Fruit fly (Drosophila melanogaster) whole organism, embryonic: ENCODE data around the gene CG1909.

ENCODE experiments used
- Bdp1 ChIP-seq: fragments of 200-800 bp; sonication (Bioruptor generic); optimal IDR thresholded peaks from 3 replicates; lab custom pipeline; 2016; ENCODE audit warnings: missing biosample characterization, missing genetic modification characterization
- BtbVII ChIP-seq: fragments of 200-800 bp; sonication (Bioruptor generic); optimal IDR thresholded peaks from 3 replicates; lab custom pipeline; 2017; ENCODE audit warnings: missing biosample characterization, mild to moderate bottlenecking, missing genetic modification characterization
- C15 ChIP-seq: fragments of 200-800 bp; sonication (Bioruptor generic); IDR thresholded peaks from 3 replicates; pipeline ENCODE4 v1.3.6; 2022; ENCODE audit warnings: missing biosample characterization, missing genetic modification characterization
- CG10147 ChIP-seq: fragments of 200-800 bp; sonication (Bioruptor generic); optimal IDR thresholded peaks from 2 replicates; lab custom pipeline; 2019; ENCODE audit warnings: missing biosample characterization, mild to moderate bottlenecking, missing genetic modification characterization, moderate library complexity
- CG1024 ChIP-seq: fragments of 200-800 bp; sonication (Bioruptor generic); IDR thresholded peaks from 2 replicates; pipeline ENCODE4 v1.3.6; 2022; ENCODE audit warnings: missing biosample characterization, missing genetic modification characterization
- CG13624 ChIP-seq: fragments of 200-800 bp; sonication (Bioruptor generic); optimal IDR thresholded peaks from 2 replicates; lab custom pipeline; 2016; ENCODE audit warnings: missing biosample characterization, missing genetic modification characterization
- CG14710 ChIP-seq: fragments of 200-800 bp; sonication (Bioruptor generic); optimal IDR thresholded peaks from 3 replicates; lab custom pipeline; 2019; ENCODE audit warnings: missing biosample characterization, mild to moderate bottlenecking, missing genetic modification characterization, moderate library complexity
- CG15696 ChIP-seq: fragments of 200-800 bp; sonication (Bioruptor generic); optimal IDR thresholded peaks from 2 replicates; lab custom pipeline; 2019; ENCODE audit warnings: missing biosample characterization, mild to moderate bottlenecking, missing genetic modification characterization, moderate library complexity
- CG17359 ChIP-seq: fragments of 200-800 bp; sonication (Bioruptor generic); optimal IDR thresholded peaks from 3 replicates; lab custom pipeline; 2018; ENCODE audit warnings: missing biosample characterization, mild to moderate bottlenecking, missing genetic modification characterization, moderate library complexity
- CG17802 ChIP-seq: fragments of 200-800 bp; sonication (Bioruptor generic); optimal IDR thresholded peaks from 2 replicates; lab custom pipeline; 2018; ENCODE audit warnings: missing biosample characterization, mild to moderate bottlenecking, missing genetic modification characterization, moderate library complexity
- CG2116 ChIP-seq: fragments of 200-800 bp; sonication (Bioruptor generic); optimal IDR thresholded peaks from 3 replicates; lab custom pipeline; 2018; ENCODE audit warnings: missing biosample characterization, mild to moderate bottlenecking, missing genetic modification characterization
- CG2712 ChIP-seq: fragments of 200-800 bp; optimal IDR thresholded peaks from 3 replicates; lab custom pipeline; 2019; ENCODE audit warnings: missing biosample characterization, mild to moderate bottlenecking, missing genetic modification characterization, moderate library complexity
- CG34376 ChIP-seq: fragments of 200-800 bp; sonication (Bioruptor generic); optimal IDR thresholded peaks from 2 replicates; lab custom pipeline; 2018; ENCODE audit warnings: missing biosample characterization, mild to moderate bottlenecking, missing genetic modification characterization
- CG3995 ChIP-seq: fragments of 200-800 bp; sonication (Bioruptor generic); optimal IDR thresholded peaks from 3 replicates; lab custom pipeline; 2016; ENCODE audit warnings: missing biosample characterization, missing genetic modification characterization
- CG8290 ChIP-seq, 3 experiments: fragments of 200-800 bp; sonication (Bioruptor generic); optimal IDR thresholded peaks; 2 replicates each; lab custom pipeline; 2016 to 2019; ENCODE audit warnings: missing biosample characterization in 3 of 3, missing genetic modification characterization in 3 of 3, mild to moderate bottlenecking in 2 of 3, moderate library complexity in 1 of 3
- Dfd ChIP-seq, 2 experiments: fragments of >200 bp; optimal IDR thresholded peaks; 2 replicates each; lab custom pipeline; 2017; ENCODE audit warnings: missing biosample characterization in 2 of 2, missing genetic modification characterization in 2 of 2
- Elba2 ChIP-seq: fragments of 200-800 bp; sonication (Bioruptor generic); optimal IDR thresholded peaks from 3 replicates; lab custom pipeline; 2016; ENCODE audit warnings: missing biosample characterization, missing genetic modification characterization
- Pdp1 ChIP-seq, 2 experiments: fragments of 200-800 bp; sonication (Bioruptor generic); optimal IDR thresholded peaks; 3 replicates each; lab custom pipeline; 2016; ENCODE audit warnings: missing biosample characterization in 2 of 2, missing genetic modification characterization in 2 of 2, mild to moderate bottlenecking in 1 of 2, moderate library complexity in 1 of 2
- Sry-β ChIP-seq: fragments of 200-800 bp; sonication (Bioruptor generic); optimal IDR thresholded peaks from 2 replicates; lab custom pipeline; 2018; ENCODE audit warnings: missing biosample characterization, mild to moderate bottlenecking, missing genetic modification characterization, moderate library complexity
- Sry-δ ChIP-seq: fragments of 200-800 bp; sonication (Bioruptor generic); optimal IDR thresholded peaks from 2 replicates; lab custom pipeline; 2016; ENCODE audit warnings: missing biosample characterization, missing genetic modification characterization
- Stat92E ChIP-seq, 3 experiments: fragments of >200 bp in 2 of 3; fragments of 200-800 bp in 1 of 3; sonication (Bioruptor generic) in 1 of 3; optimal IDR thresholded peaks; 2 replicates each; lab custom pipeline; 2017 to 2019; ENCODE audit warnings: missing biosample characterization in 3 of 3, missing genetic modification characterization in 3 of 3, mild to moderate bottlenecking in 1 of 3, moderate library complexity in 1 of 3
- Usf ChIP-seq: fragments of 200-800 bp; sonication (Bioruptor generic); optimal IDR thresholded peaks from 2 replicates; lab custom pipeline; 2017; ENCODE audit warnings: missing genotype, missing biosample characterization, missing genetic modification characterization
- Xbp1 ChIP-seq: fragments of 200-800 bp; sonication (Bioruptor generic); optimal IDR thresholded peaks from 3 replicates; lab custom pipeline; 2016; ENCODE audit warnings: missing biosample characterization, mild to moderate bottlenecking, missing genetic modification characterization
- ara ChIP-seq: fragments of 200-800 bp; sonication (Bioruptor generic); IDR thresholded peaks from 2 replicates; pipeline ENCODE4 v1.3.6; 2022; ENCODE audit warnings: missing biosample characterization, missing genetic modification characterization
- dmrt11E ChIP-seq: fragments of 200-800 bp; sonication (Bioruptor generic); optimal IDR thresholded peaks from 3 replicates; lab custom pipeline; 2018; ENCODE audit warnings: missing biosample characterization, mild to moderate bottlenecking, missing genetic modification characterization, moderate library complexity
- ftz-f1 ChIP-seq: fragments of 200-800 bp; sonication (Bioruptor generic); optimal IDR thresholded peaks from 2 replicates; lab custom pipeline; 2016; ENCODE audit warnings: missing biosample characterization, missing genetic modification characterization
- gem ChIP-seq: fragments of 200-800 bp; sonication (Bioruptor generic); optimal IDR thresholded peaks from 2 replicates; lab custom pipeline; 2019; ENCODE audit warnings: missing biosample characterization, mild to moderate bottlenecking, missing genetic modification characterization, moderate library complexity
- gfzf ChIP-seq: fragments of 200-800 bp; sonication (Bioruptor generic); optimal IDR thresholded peaks from 2 replicates; lab custom pipeline; 2016; ENCODE audit warnings: missing biosample characterization, mild to moderate bottlenecking, missing genetic modification characterization, moderate library complexity
- ham ChIP-seq: fragments of 200-800 bp; sonication (Bioruptor generic); IDR thresholded peaks from 2 replicates; pipeline ENCODE4 v1.3.6; 2022; ENCODE audit warnings: missing biosample characterization, missing genetic modification characterization
- insv ChIP-seq, 2 experiments: fragments of 200-800 bp; sonication (Bioruptor generic); optimal IDR thresholded peaks; 3 replicates each; lab custom pipeline; 2016 to 2018; ENCODE audit warnings: missing biosample characterization in 2 of 2, missing genetic modification characterization in 2 of 2
- kah ChIP-seq: fragments of 200-800 bp; sonication (Bioruptor generic); optimal IDR thresholded peaks from 2 replicates; lab custom pipeline; 2018; ENCODE audit warnings: missing biosample characterization, mild to moderate bottlenecking, missing genetic modification characterization
- lab ChIP-seq: fragments of 200-800 bp; sonication (Bioruptor generic); optimal IDR thresholded peaks from 3 replicates; lab custom pipeline; 2017; ENCODE audit warnings: missing biosample characterization, missing genetic modification characterization, mild to moderate bottlenecking, moderate library complexity, missing genetic modification reagents
- lbe ChIP-seq: fragments of 200-800 bp; sonication (Bioruptor generic); optimal IDR thresholded peaks from 2 replicates; lab custom pipeline; 2016; ENCODE audit warnings: missing biosample characterization, mild to moderate bottlenecking, missing genetic modification characterization
- lov ChIP-seq, 2 experiments: fragments of 200-800 bp in 1 of 2; fragments of >200 bp in 1 of 2; sonication (Bioruptor generic) in 1 of 2; IDR thresholded peaks in 1 of 2; optimal IDR thresholded peaks in 1 of 2; 2 replicates in 1 of 2; 3 replicates in 1 of 2; pipeline versions ENCODE4 v1.3.6 to Lab custom; 2017 to 2022; ENCODE audit warnings: missing biosample characterization in 1 of 2, missing genetic modification characterization in 1 of 2
- nau ChIP-seq: fragments of 200-800 bp; sonication (Bioruptor generic); optimal IDR thresholded peaks from 3 replicates; lab custom pipeline; 2017; ENCODE audit warnings: missing biosample characterization, mild to moderate bottlenecking, missing genetic modification characterization, missing genetic modification reagents
- odd ChIP-seq: fragments of 200-800 bp; sonication (Bioruptor generic); optimal IDR thresholded peaks from 2 replicates; lab custom pipeline; 2017; ENCODE audit warnings: missing biosample characterization, mild to moderate bottlenecking, missing genetic modification characterization
- salm ChIP-seq: fragments of 200-800 bp; sonication (Bioruptor generic); optimal IDR thresholded peaks from 2 replicates; lab custom pipeline; 2018; ENCODE audit warnings: missing biosample characterization, mild to moderate bottlenecking, missing genetic modification characterization
- sens ChIP-seq: fragments of 200-800 bp; sonication (Bioruptor generic); peaks from one replicate; lab custom pipeline; 2016; ENCODE audit warnings: missing biosample characterization, missing genetic modification characterization
- ssp ChIP-seq: fragments of 200-800 bp; sonication (Bioruptor generic); IDR thresholded peaks from 2 replicates; pipeline ENCODE4 v1.3.6; 2022; ENCODE audit warnings: missing biosample characterization, missing genetic modification characterization
- tll ChIP-seq, 2 experiments: fragments of 200-800 bp in 1 of 2; fragments of >200 bp in 1 of 2; sonication (Bioruptor generic) in 1 of 2; optimal IDR thresholded peaks; 2 replicates each; lab custom pipeline; 2017 to 2019; ENCODE audit warnings: missing biosample characterization in 2 of 2, missing genetic modification characterization in 2 of 2, mild to moderate bottlenecking in 1 of 2, moderate library complexity in 1 of 2
- trem ChIP-seq: fragments of 200-800 bp; optimal IDR thresholded peaks from 3 replicates; lab custom pipeline; 2019; ENCODE audit warnings: missing biosample characterization, mild to moderate bottlenecking, missing genetic modification characterization, moderate library complexity
- unc-4 ChIP-seq: fragments of 200-800 bp; sonication (Bioruptor generic); IDR thresholded peaks from 2 replicates; pipeline ENCODE4 v1.3.6; 2022; ENCODE audit warnings: missing biosample characterization, missing genetic modification characterization; ENCODE audit not compliant: partially characterized antibody
- zfh2 ChIP-seq: fragments of 200-800 bp; sonication (Bioruptor generic); optimal IDR thresholded peaks from 2 replicates; lab custom pipeline; 2016; ENCODE audit warnings: missing biosample characterization, missing genetic modification characterization

CG1909 gene

DNA sequence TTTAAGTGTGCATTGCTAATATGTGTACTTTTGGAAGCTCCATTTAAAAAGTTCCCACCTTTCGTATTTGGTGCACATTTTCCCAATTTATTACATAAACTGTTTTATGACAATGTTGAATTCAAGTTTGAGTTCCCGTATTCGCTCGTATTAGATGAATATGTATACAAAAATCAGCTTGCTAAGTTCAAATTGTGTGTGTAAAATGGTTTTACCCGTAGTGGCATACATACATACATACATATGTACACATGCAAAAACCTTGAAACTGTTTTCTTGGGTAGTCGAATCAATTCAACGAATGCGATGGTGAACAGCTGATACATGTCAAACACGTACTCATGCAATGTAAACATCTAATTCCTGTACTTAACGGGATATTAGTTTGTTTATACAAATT, 24.5 kb upstream of the CG1909 start (continued):
- TF ChIP-seq nau (peak; percentile 48), CG8290 (GFP tag; optimal IDR thresholded peaks at IDR 0.05; lab: Kevin White, UChicago) (no peak), CG8290 (tag; optimal IDR thresholded peaks at IDR 0.05; lab: Kevin White, UChicago) (peak in 1 of 2 experiments; percentile 64), gem (peak; percentile 2), CG10147 (GFP tag; lab: Kevin White, UChicago) (peak; percentile 38), BtbVII (peak; percentile 37), sens (GFP tag; lab: Kevin White, UChicago) (peak; percentile 69), CG34376 (GFP tag; lab: Kevin White, UChicago) (peak; percentile 24), Sry-β (GFP tag; lab: Kevin White, UChicago) (no peak), CG17359 (tag; lab: Kevin White, UChicago) (peak; percentile 29), lov (optimal IDR thresholded peaks at IDR 0.05; lab: Kevin White, UChicago) (no peak), lov (GFP tag; IDR thresholded peaks at IDR 0.05; lab: Robert Waterston, UW) (no peak), ftz-f1 (peak; percentile 62), tll (GFP tag; optimal IDR thresholded peaks at IDR 0.05; lab: Kevin White, UChicago) (no peak), Pdp1 (GFP tag; optimal IDR thresholded peaks at IDR 0.05; lab: Kevin White, UChicago) (peak in 1 of 2 experiments; percentile 63), odd (GFP tag; lab: Kevin White, UChicago) (peak; percentile 24)

DNA sequence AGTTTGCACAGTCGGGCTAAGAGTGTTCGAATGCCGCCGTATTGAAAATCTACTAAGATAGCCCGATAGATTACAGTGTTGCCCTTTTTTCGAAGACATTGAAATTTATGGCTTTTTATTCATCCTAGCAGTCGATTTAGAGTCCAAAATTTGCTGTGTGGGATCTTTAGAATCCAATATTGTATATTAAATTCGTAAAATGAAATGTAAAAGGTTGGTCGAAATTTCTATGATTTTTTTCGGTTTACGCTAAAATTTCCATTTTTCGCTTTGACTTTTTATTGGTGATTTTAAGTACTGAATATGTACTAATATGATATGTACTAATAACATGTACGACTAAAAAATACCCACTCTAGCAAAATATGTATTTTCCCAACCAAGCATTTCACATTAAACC, 15.6 kb upstream of the CG1909 start:
- no peak for TF ChIP-seq dmrt11E
- TF ChIP-seq sens (GFP tag; lab: Kevin White, UChicago), result peak; percentile 9

DNA sequence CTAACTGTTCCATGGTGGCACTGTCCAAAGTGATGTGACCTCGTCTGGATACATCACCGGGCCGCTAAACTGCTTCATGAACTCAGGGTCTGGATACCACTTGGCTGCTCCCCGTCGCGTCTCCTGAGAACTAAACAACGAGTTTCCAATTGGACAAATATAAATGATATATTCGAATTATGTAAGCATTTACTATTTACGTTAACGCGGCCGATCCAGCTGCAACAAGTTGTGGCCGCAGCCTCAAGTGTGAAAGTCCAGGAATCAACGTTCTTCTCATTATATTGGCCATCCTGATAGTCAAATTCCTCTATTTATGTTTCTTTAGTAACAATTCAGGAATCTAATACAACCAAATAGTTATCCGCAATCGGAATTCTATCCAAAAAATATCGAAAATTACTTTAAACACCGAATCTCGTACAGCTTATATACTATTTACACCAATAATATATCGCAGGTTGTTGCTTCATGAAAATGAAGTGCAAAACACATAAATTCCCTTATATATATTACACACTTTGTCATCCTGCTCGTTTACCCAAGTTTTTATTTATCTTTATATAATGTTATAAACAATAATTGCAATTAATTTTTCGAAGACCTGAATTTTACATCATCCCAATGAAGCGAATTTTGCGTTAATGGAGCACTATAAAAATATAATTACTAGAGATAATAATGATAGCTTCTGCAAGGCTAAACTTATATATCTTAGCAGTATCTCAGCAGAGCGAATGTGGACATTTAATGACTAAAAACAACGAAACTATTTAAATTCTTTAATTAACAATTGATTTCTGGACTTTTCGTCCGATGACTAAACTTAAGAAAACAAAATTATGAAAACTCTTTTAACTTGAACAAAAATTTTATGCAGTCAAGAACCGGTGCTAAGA, 12.3 kb upstream of the CG1909 start:
- TF ChIP-seq Dfd (GFP tag; optimal IDR thresholded peaks at IDR 0.05; lab: Kevin White, UChicago) (peak in 1 of 2 experiments; percentile 89), zfh2 (GFP tag; lab: Kevin White, UChicago) (no peak), Xbp1 (GFP tag; lab: Kevin White, UChicago) (no peak), CG15696 (tag; lab: Kevin White, UChicago) (peak; percentile 3), ham (GFP tag; lab: Robert Waterston, UW) (no peak), lab (GFP tag; lab: Kevin White, UChicago) (no peak), unc-4 (GFP tag; lab: Robert Waterston, UW) (no peak), CG2116 (GFP tag; lab: Kevin White, UChicago) (peak; percentile 22), CG1024 (peak; percentile 98), lbe (GFP tag; lab: Kevin White, UChicago) (no peak), C15 (GFP tag; lab: Robert Waterston, UW) (no peak), Stat92E (GFP tag; optimal IDR thresholded peaks at IDR 0.05; lab: Kevin White, UChicago) (peak in 1 of 3 experiments; percentile 87), Sry-δ (GFP tag; lab: Kevin White, UChicago) (peak; percentile 46), CG14710 (peak; percentile 53), Bdp1 (GFP tag; lab: Kevin White, UChicago) (no peak), Elba2 (GFP tag; lab: Kevin White, UChicago) (peak; percentile 76), kah (GFP tag; lab: Kevin White, UChicago) (no peak), CG17802 (tag; lab: Kevin White, UChicago) (peak; percentile 98), Usf (GFP tag; lab: Kevin White, UChicago) (peak; percentile 6), insv (GFP tag; optimal IDR thresholded peaks at IDR 0.05; lab: Kevin White, UChicago) (peak in 1 of 2 experiments; percentile 86), gfzf (GFP tag; lab: Kevin White, UChicago) (peak; percentile 26), CG2712 (tag; lab: Kevin White, UChicago) (peak; percentile 36), CG13624 (GFP tag; lab: Kevin White, UChicago) (no peak), ssp (GFP tag; lab: Robert Waterston, UW) (peak; percentile 99), dmrt11E (peak; percentile 47), CG3995 (peak; percentile 15), salm (tag; lab: Kevin White, UChicago) (no peak), ara (GFP tag; lab: Robert Waterston, UW) (no peak), trem (tag; lab: Kevin White, UChicago) (peak; percentile 38)
